Fruit fly (Drosophila melanogaster) whole organism, embryonic: ENCODE results near the gene CG14961.

Source experiments
- Antp ChIP-seq: fragments of 200-800 bp; sonication (Bioruptor generic); optimal IDR thresholded peaks from 3 replicates; lab custom pipeline; 2016; ENCODE audit warnings: missing biosample characterization, missing genetic modification characterization
- CG10959 ChIP-seq: fragments of 200-800 bp; sonication (Bioruptor generic); IDR thresholded peaks from 2 replicates; pipeline ENCODE4 v1.3.6; 2022; ENCODE audit warnings: missing biosample characterization, missing genetic modification characterization
- CG11456 ChIP-seq: fragments of 200-800 bp; sonication (Bioruptor generic); IDR thresholded peaks from 3 replicates; pipeline ENCODE4 v1.3.6; 2022; ENCODE audit warnings: missing biosample characterization, missing genetic modification characterization
- CG12104 ChIP-seq: fragments of 200-800 bp; sonication (Bioruptor generic); optimal IDR thresholded peaks from 3 replicates; lab custom pipeline; 2016; ENCODE audit warnings: missing biosample characterization, missing genetic modification characterization
- CG12769 ChIP-seq: fragments of 200-800 bp; sonication (Bioruptor generic); optimal IDR thresholded peaks from 2 replicates; lab custom pipeline; 2019; ENCODE audit warnings: missing biosample characterization, mild to moderate bottlenecking, missing genetic modification characterization, moderate library complexity
- CG13775 ChIP-seq: fragments of 200-800 bp; sonication (Bioruptor generic); optimal IDR thresholded peaks from 3 replicates; lab custom pipeline; 2017; ENCODE audit warnings: missing biosample characterization, mild to moderate bottlenecking, missing genetic modification characterization
- CG14710 ChIP-seq: fragments of 200-800 bp; sonication (Bioruptor generic); optimal IDR thresholded peaks from 3 replicates; lab custom pipeline; 2019; ENCODE audit warnings: missing biosample characterization, mild to moderate bottlenecking, missing genetic modification characterization, moderate library complexity
- CG17361 ChIP-seq: fragments of 200-800 bp; sonication (Bioruptor generic); IDR thresholded peaks from 3 replicates; pipeline ENCODE4 v1.3.6; 2022; ENCODE audit warnings: missing biosample characterization, missing genetic modification characterization
- CG2202 ChIP-seq: fragments of 200-800 bp; sonication (Bioruptor generic); optimal IDR thresholded peaks from 2 replicates; lab custom pipeline; 2018; ENCODE audit warnings: missing biosample characterization, mild to moderate bottlenecking, missing genetic modification characterization
- CG30431 ChIP-seq: fragments of 200-800 bp; sonication (Bioruptor generic); optimal IDR thresholded peaks from 2 replicates; lab custom pipeline; 2017; ENCODE audit warnings: missing biosample characterization, missing genetic modification characterization
- CG32767 ChIP-seq: fragments of 200-800 bp; sonication (Bioruptor generic); IDR thresholded peaks from 2 replicates; pipeline ENCODE4 v1.3.6; 2022; ENCODE audit warnings: missing biosample characterization, missing genetic modification characterization
- CG32772 ChIP-seq: fragments of 200-800 bp; sonication (Bioruptor generic); IDR thresholded peaks from 2 replicates; pipeline ENCODE4 v1.3.6; 2022; ENCODE audit warnings: missing biosample characterization, missing genetic modification characterization
- CG33557 ChIP-seq: fragments of 200-800 bp; sonication (Bioruptor generic); optimal IDR thresholded peaks from 2 replicates; lab custom pipeline; 2019; ENCODE audit warnings: missing biosample characterization, mild to moderate bottlenecking, missing genetic modification characterization, moderate library complexity
- CG4328 ChIP-seq: fragments of 200-800 bp; sonication (Bioruptor generic); optimal IDR thresholded peaks from 3 replicates; lab custom pipeline; 2017; ENCODE audit warnings: missing biosample characterization, missing genetic modification reagents, missing genetic modification characterization
- CG7357 ChIP-seq: fragments of 200-800 bp; sonication (Bioruptor generic); IDR thresholded peaks from 3 replicates; pipeline ENCODE4 v1.3.6; 2022; ENCODE audit warnings: missing biosample characterization, missing genetic modification characterization
- CG7745 ChIP-seq: fragments of 200-800 bp; sonication (Bioruptor generic); optimal IDR thresholded peaks from 2 replicates; lab custom pipeline; 2018; ENCODE audit warnings: missing biosample characterization, mild to moderate bottlenecking, missing genetic modification characterization, moderate library complexity
- CG7987 ChIP-seq: fragments of 200-800 bp; sonication (Bioruptor generic); optimal IDR thresholded peaks from 2 replicates; lab custom pipeline; 2018; ENCODE audit warnings: missing biosample characterization, mild to moderate bottlenecking, missing genetic modification characterization, moderate library complexity
- CG8924 ChIP-seq: fragments of 200-800 bp; optimal IDR thresholded peaks from 3 replicates; lab custom pipeline; 2019; ENCODE audit warnings: missing biosample characterization, mild to moderate bottlenecking, missing genetic modification characterization, moderate library complexity
- D ChIP-seq, 2 experiments: fragments of 200-800 bp in 1 of 2; fragments of >200 bp in 1 of 2; sonication (Bioruptor generic) in 1 of 2; optimal IDR thresholded peaks; 2 replicates in 1 of 2; 3 replicates in 1 of 2; lab custom pipeline; 2017; ENCODE audit warnings: mild to moderate bottlenecking in 1 of 2, missing biosample characterization in 1 of 2, missing genetic modification characterization in 1 of 2, missing genetic modification reagents in 1 of 2
- Dad ChIP-seq: fragments of 200-800 bp; sonication (Bioruptor generic); optimal IDR thresholded peaks from 3 replicates; lab custom pipeline; 2016; ENCODE audit warnings: missing biosample characterization, missing genetic modification characterization
- E2f1 ChIP-seq: fragments of 200-800 bp; sonication (Bioruptor generic); IDR thresholded peaks from 2 replicates; pipeline ENCODE4 v1.3.6; 2022; ENCODE audit warnings: missing biosample characterization, missing genetic modification characterization
- ERR ChIP-seq: fragments of 200-800 bp; sonication (Bioruptor generic); optimal IDR thresholded peaks from 2 replicates; lab custom pipeline; 2016; ENCODE audit warnings: missing biosample characterization, missing genetic modification characterization
- H2.0 ChIP-seq: fragments of 200-800 bp; sonication (Bioruptor generic); IDR thresholded peaks from 2 replicates; pipeline ENCODE4 v1.3.6; 2022; ENCODE audit warnings: missing biosample characterization, missing genetic modification characterization
- Opbp ChIP-seq: fragments of 200-800 bp; sonication (Bioruptor generic); IDR thresholded peaks from 3 replicates; pipeline ENCODE4 v1.3.6; 2022; ENCODE audit warnings: missing biosample characterization, missing genetic modification characterization; ENCODE audit not compliant: partially characterized antibody
- Ptx1 ChIP-seq: fragments of 200-800 bp; sonication (Bioruptor generic); IDR thresholded peaks from 2 replicates; pipeline ENCODE4 v1.3.6; 2022; ENCODE audit warnings: missing biosample characterization, missing genetic modification characterization
- Ravus ChIP-seq: fragments of 200-800 bp; sonication (Bioruptor generic); IDR thresholded peaks from 2 replicates; pipeline ENCODE4 v1.3.6; 2022; ENCODE audit warnings: missing biosample characterization, missing genetic modification characterization
- Sox102F ChIP-seq: fragments of 200-800 bp; sonication (Bioruptor generic); optimal IDR thresholded peaks from 2 replicates; lab custom pipeline; 2018; ENCODE audit warnings: missing biosample characterization, mild to moderate bottlenecking, missing genetic modification characterization, moderate library complexity
- bcd ChIP-seq: fragments of 200-800 bp; sonication (Bioruptor generic); optimal IDR thresholded peaks from 2 replicates; lab custom pipeline; 2017; ENCODE audit warnings: missing biosample characterization, mild to moderate bottlenecking, missing genetic modification characterization
- chif ChIP-seq, 2 experiments: fragments of 200-800 bp; sonication (Bioruptor generic); optimal IDR thresholded peaks; 3 replicates each; lab custom pipeline; 2016; ENCODE audit warnings: missing biosample characterization in 2 of 2, missing genetic modification characterization in 2 of 2
- dmrt99B ChIP-seq: fragments of 200-800 bp; sonication (Bioruptor generic); optimal IDR thresholded peaks from 2 replicates; lab custom pipeline; 2018; ENCODE audit warnings: missing biosample characterization, mild to moderate bottlenecking, missing genetic modification characterization, moderate library complexity
- ems ChIP-seq: fragments of 200-800 bp; sonication (Bioruptor generic); optimal IDR thresholded peaks from 3 replicates; lab custom pipeline; 2016; ENCODE audit warnings: missing biosample characterization, missing genetic modification characterization
- gem ChIP-seq: fragments of 200-800 bp; sonication (Bioruptor generic); optimal IDR thresholded peaks from 2 replicates; lab custom pipeline; 2019; ENCODE audit warnings: missing biosample characterization, mild to moderate bottlenecking, missing genetic modification characterization, moderate library complexity
- hth ChIP-seq: fragments of >200 bp; optimal IDR thresholded peaks from 2 replicates; lab custom pipeline; 2017; ENCODE audit warnings: inconsistent platforms
- insv ChIP-seq, 2 experiments: fragments of 200-800 bp; sonication (Bioruptor generic); optimal IDR thresholded peaks; 3 replicates each; lab custom pipeline; 2016 to 2018; ENCODE audit warnings: missing biosample characterization in 2 of 2, missing genetic modification characterization in 2 of 2
- jigr1 ChIP-seq: fragments of 200-800 bp; sonication (Bioruptor generic); IDR thresholded peaks from 3 replicates; pipeline ENCODE4 v1.3.6; 2022; ENCODE audit warnings: missing biosample characterization, missing genetic modification characterization
- jing ChIP-seq: fragments of 200-800 bp; sonication (Bioruptor generic); optimal IDR thresholded peaks from 2 replicates; lab custom pipeline; 2018; ENCODE audit warnings: missing biosample characterization, mild to moderate bottlenecking, missing genetic modification characterization
- lmd ChIP-seq: fragments of 200-800 bp; sonication (Bioruptor generic); IDR thresholded peaks from 2 replicates; pipeline ENCODE4 v1.3.6; 2022; ENCODE audit warnings: missing biosample characterization, missing genetic modification characterization
- otp ChIP-seq: fragments of 200-800 bp; sonication (Bioruptor generic); IDR thresholded peaks from 3 replicates; pipeline ENCODE4, ENCODE4 v1.3.6; 2022; ENCODE audit warnings: missing biosample characterization, missing genetic modification characterization
- pan ChIP-seq, 4 experiments: fragments of >200 bp in 3 of 4; fragments of 200-800 bp in 1 of 4; sonication (Bioruptor generic) in 1 of 4; optimal IDR thresholded peaks in 3 of 4; IDR thresholded peaks in 1 of 4; 2 replicates each; pipeline versions ENCODE4 v1.3.6 to Lab custom; 2017 to 2022; ENCODE audit warnings: missing biosample characterization in 2 of 4, missing genetic modification characterization in 2 of 4, mixed read lengths in 1 of 4
- phol ChIP-seq: fragments of 200-800 bp; sonication (Bioruptor generic); optimal IDR thresholded peaks from 3 replicates; lab custom pipeline; 2018; ENCODE audit warnings: missing biosample characterization, mild to moderate bottlenecking, missing genetic modification characterization, moderate library complexity
- pnt ChIP-seq: fragments of 200-800 bp; sonication (Bioruptor generic); optimal IDR thresholded peaks from 3 replicates; lab custom pipeline; 2016; ENCODE audit warnings: missing biosample characterization, missing genetic modification characterization
- run ChIP-seq: fragments of 200-800 bp; sonication (Bioruptor generic); optimal IDR thresholded peaks from 3 replicates; lab custom pipeline; 2018; ENCODE audit warnings: missing biosample characterization, mild to moderate bottlenecking, missing genetic modification characterization
- salm ChIP-seq: fragments of 200-800 bp; sonication (Bioruptor generic); optimal IDR thresholded peaks from 2 replicates; lab custom pipeline; 2018; ENCODE audit warnings: missing biosample characterization, mild to moderate bottlenecking, missing genetic modification characterization
- sima ChIP-seq: fragments of 200-800 bp; sonication (Bioruptor generic); optimal IDR thresholded peaks from 2 replicates; lab custom pipeline; 2016; ENCODE audit warnings: missing biosample characterization, missing genetic modification characterization
- sqz ChIP-seq: fragments of 200-800 bp; sonication (Bioruptor generic); optimal IDR thresholded peaks from 3 replicates; lab custom pipeline; 2018; ENCODE audit warnings: missing biosample characterization, mild to moderate bottlenecking, missing genetic modification characterization
- sr ChIP-seq: fragments of 200-800 bp; sonication (Bioruptor generic); IDR thresholded peaks from 3 replicates; pipeline ENCODE4 v1.3.6; 2022; ENCODE audit warnings: missing biosample characterization, missing genetic modification characterization
- tio ChIP-seq: fragments of 200-800 bp; sonication (Bioruptor generic); optimal IDR thresholded peaks from 2 replicates; lab custom pipeline; 2017; ENCODE audit warnings: missing biosample characterization, missing genetic modification characterization, inconsistent platforms
- unpg ChIP-seq: fragments of 200-800 bp; sonication (Bioruptor generic); optimal IDR thresholded peaks from 3 replicates; lab custom pipeline; 2018; ENCODE audit warnings: missing biosample characterization, mild to moderate bottlenecking, missing genetic modification characterization, moderate library complexity
- vvl ChIP-seq: fragments of 200-800 bp; sonication (Bioruptor generic); IDR thresholded peaks from 2 replicates; pipeline ENCODE4 v1.3.6; 2022; ENCODE audit warnings: missing biosample characterization, missing genetic modification characterization
- wor ChIP-seq: fragments of 200-800 bp; sonication (Bioruptor generic); IDR thresholded peaks from 2 replicates; pipeline ENCODE4 v1.3.6; 2022; ENCODE audit warnings: missing biosample characterization, missing genetic modification characterization

The CG14961 gene

dm6 chr3L:3300345-3300744 lies 29.5 kb upstream of the CG14961 start (continued):
- TF ChIP-seq tio (peak; percentile 25), CG2202 (tag; lab: Kevin White, UChicago) (no peak), CG10959 (GFP tag; lab: Robert Waterston, UW) (0 out of 2 replicates have a peak, but pooled peaks have one; percentile 38), Sox102F (GFP tag; lab: Kevin White, UChicago) (peak; percentile 67), H2.0 (GFP tag; lab: Robert Waterston, UW) (peak; percentile 71), CG7745 (tag; lab: Kevin White, UChicago) (no peak), bcd (GFP tag; lab: Kevin White, UChicago) (peak; percentile 49), phol (tag; lab: Kevin White, UChicago) (peak; percentile 70), unpg (GFP tag; lab: Kevin White, UChicago) (peak; percentile 76), CG33557 (GFP tag; lab: Kevin White, UChicago) (peak; percentile 3), CG4328 (GFP tag; lab: Kevin White, UChicago) (no peak), wor (GFP tag; lab: Robert Waterston, UW) (peak; percentile 53), ERR (no peak), CG12769 (tag; lab: Kevin White, UChicago) (peak; percentile 29), E2f1 (no peak), CG7987 (GFP tag; lab: Kevin White, UChicago) (peak; percentile 19), run (tag; lab: Kevin White, UChicago) (no peak), CG32772 (GFP tag; lab: Robert Waterston, UW) (peak; percentile 4; the same call in 1 of the 2 replicates), gem (tag; lab: Kevin White, UChicago) (peak; percentile 81), CG8924 (peak; percentile 30), Dad (peak; percentile 16), sima (GFP tag; lab: Kevin White, UChicago) (no peak), Antp (GFP tag; lab: Kevin White, UChicago) (peak; percentile 22), Ravus (GFP tag; lab: Robert Waterston, UW) (peak; percentile 9; the same call in 1 of the 2 replicates), CG32767 (GFP tag; lab: Robert Waterston, UW) (peak; percentile 55; the same call in 1 of the 2 replicates), CG17361 (GFP tag; lab: Robert Waterston, UW) (peak; percentile 62; the same call in 2 of the 3 replicates), CG14710 (tag; lab: Kevin White, UChicago) (peak; percentile 60), pan (optimal IDR thresholded peaks at IDR 0.05; lab: Kevin White, UChicago) (no peak), pan (GFP tag; optimal IDR thresholded peaks at IDR 0.05 in 1 of 2, IDR thresholded peaks at IDR 0.05 in 1 of 2) (peak in 1 of 2 experiments; percentile 83), sqz (GFP tag; lab: Kevin White, UChicago) (peak; percentile 74), Ptx1 (peak; percentile 82), otp (GFP tag; lab: Robert Waterston, UW) (peak; percentile 62; the same call in 2 of the 3 replicates), ems (peak; percentile 8), CG11456 (GFP tag; lab: Robert Waterston, UW) (peak; percentile 63; the same call in 1 of the 3 replicates), CG12104 (no peak), jigr1 (no peak), pnt (GFP tag; lab: Kevin White, UChicago) (peak; percentile 58), CG7357 (GFP tag; lab: Robert Waterston, UW) (peak; percentile 30; the same call in 1 of the 3 replicates), insv (GFP tag; optimal IDR thresholded peaks at IDR 0.05; lab: Kevin White, UChicago) (no peak), dmrt99B (peak; percentile 83), D (optimal IDR thresholded peaks at IDR 0.05; lab: Kevin White, UChicago) (no peak), D (GFP tag; optimal IDR thresholded peaks at IDR 0.05; lab: Kevin White, UChicago) (peak; percentile 53), hth (lab: Kevin White, UChicago) (no peak), sr (GFP tag; lab: Robert Waterston, UW) (0 out of 3 replicates have a peak, but pooled peaks have one; percentile 35), Opbp (GFP tag; lab: Robert Waterston, UW) (no peak), salm (peak; percentile 39), chif (GFP tag; optimal IDR thresholded peaks at IDR 0.05; lab: Kevin White, UChicago) (peak; percentile 37 to 40), CG30431 (GFP tag; lab: Kevin White, UChicago) (peak; percentile 16), jing (GFP tag; lab: Kevin White, UChicago) (no peak), vvl (GFP tag; lab: Robert Waterston, UW) (peak; percentile 85), lmd (peak; percentile 60), CG13775 (GFP tag; lab: Kevin White, UChicago) (peak; percentile 16)
